Worm (Caenorhabditis elegans): ENCODE results near the gene ncx-2.

DNA sequence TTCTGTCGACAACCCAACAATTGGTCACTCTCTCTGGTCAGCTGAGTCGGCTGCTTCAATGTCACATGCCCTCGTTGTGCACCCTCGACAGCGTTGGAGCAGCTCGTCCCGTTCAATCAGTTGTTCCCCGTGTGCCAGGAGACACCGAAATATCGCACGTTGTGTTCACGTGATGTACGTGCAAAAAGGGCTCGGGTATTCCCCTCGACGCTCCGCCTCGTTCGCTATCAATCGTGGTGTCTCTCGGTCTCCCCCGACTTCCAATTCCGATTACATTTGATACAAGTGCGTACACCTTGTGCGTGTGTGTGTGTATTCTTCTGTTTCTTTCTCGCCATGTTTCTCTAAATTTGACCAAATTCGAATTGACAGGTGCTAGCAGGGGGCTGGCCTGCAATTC, 32.0 kb upstream of the ncx-2 start:
- no peak for TF ChIP-seq tbx-37 (GFP tag; conservative IDR thresholded peaks at IDR 0.05)
- TF ChIP-seq scrt-1 (GFP tag; IDR thresholded peaks at IDR 0.05), result no peak
- no peak for TF ChIP-seq ceh-13 (GFP tag; optimal IDR thresholded peaks at IDR 0.05)
- TF ChIP-seq ama-1 (optimal IDR thresholded peaks at IDR 0.05), result no peak
- TF ChIP-seq aly-1 (tag; optimal IDR thresholded peaks at IDR 0.05), result no peak
- TF ChIP-seq tra-4 (tag; optimal IDR thresholded peaks at IDR 0.05), result no peak
- no peak for TF ChIP-seq F13C5.2 (tag; optimal IDR thresholded peaks at IDR 0.05)
- TF ChIP-seq tbx-11 (GFP tag; IDR thresholded peaks at IDR 0.05), result no peak

All from whole organism, early embryonic.